In genomic region chrII:3927943-3928393, ce11 we compare ENCODE assay signal across 4 worm cellular contexts.
TF ChIP-seq lines count a peak whose summit lies in the region.

TSS of gene plpp-1.1 (minus strand) at chrII:3927993.

TF ChIP-seq in whole organism, L3 larva, 47 proteins besides CTCF, POLR2A, EP300 and RAD21:
- TF ChIP-seq nfya-1 (tag; optimal IDR thresholded peaks at IDR 0.05; lab: Kevin White, UChicago; ENCODE audit: insufficient read depth): peak; percentile 97
- TF ChIP-seq sea-2 (GFP tag; optimal IDR thresholded peaks at IDR 0.05; lab: Kevin White, UChicago): no peak

TF ChIP-seq in whole organism, L4 larva, 104 proteins besides CTCF, POLR2A, EP300 and RAD21:
- TF ChIP-seq daf-12 (tag; optimal IDR thresholded peaks at IDR 0.05; lab: Kevin White, UChicago): no peak
- peak; percentile 12 for TF ChIP-seq aha-1 (tag; lab: Kevin White, UChicago)
- no peak for TF ChIP-seq ZK337.2 (GFP tag; IDR thresholded peaks at IDR 0.05; lab: Robert Waterston, UW)
- no peak for TF ChIP-seq ceh-32 (tag; optimal IDR thresholded peaks at IDR 0.05; lab: Kevin White, UChicago; ENCODE audit: poor library complexity)
- TF ChIP-seq tag-97 (GFP tag; IDR thresholded peaks at IDR 0.05; lab: Robert Waterston, UW): no peak

TF ChIP-seq in whole organism, late embryonic, 69 proteins besides CTCF, POLR2A, EP300 and RAD21:
- TF ChIP-seq nfya-1 (tag; optimal IDR thresholded peaks at IDR 0.05; lab: Kevin White, UChicago): peak; percentile 93
- no peak for TF ChIP-seq elt-4 (tag; optimal IDR thresholded peaks at IDR 0.05; lab: Kevin White, UChicago)

TF ChIP-seq in whole organism, young adult, 124 proteins besides CTCF, POLR2A, EP300 and RAD21:
- TF ChIP-seq zfh-2 (GFP tag; conservative IDR thresholded peaks at IDR 0.05; lab: Robert Waterston, UW) (0 out of 2 replicates have a peak, but pooled peaks have one; percentile 9), Y79H2A.3 (GFP tag; conservative IDR thresholded peaks at IDR 0.05; lab: Robert Waterston, UW) (no peak), nfyb-1 (GFP tag; IDR thresholded peaks at IDR 0.05; lab: Robert Waterston, UW) (0 out of 2 replicates have a peak, but pooled peaks have one; percentile 66), zim-3 (tag; optimal IDR thresholded peaks at IDR 0.05; lab: Kevin White, UChicago) (no peak)
